Worm (Caenorhabditis elegans) whole organism, mixed stage, embryonic: ENCODE data around the gene lep-2.

Source experiments
- nhr-28 ChIP-seq: fragments of 150-350 bp; optimal IDR thresholded peaks from 2 replicates; lab custom pipeline; 2014; ENCODE audit warnings: missing biosample characterization, missing genetic modification characterization
- snpc-4 ChIP-seq: fragments of 150-350 bp; optimal IDR thresholded peaks from 2 replicates; lab custom pipeline; 2014; ENCODE audit warnings: missing biosample characterization, missing genetic modification characterization
- ztf-11 ChIP-seq: fragments of 150-350 bp; optimal IDR thresholded peaks from 2 replicates; lab custom pipeline; 2014; ENCODE audit warnings: missing biosample characterization, missing genetic modification characterization

DNA sequence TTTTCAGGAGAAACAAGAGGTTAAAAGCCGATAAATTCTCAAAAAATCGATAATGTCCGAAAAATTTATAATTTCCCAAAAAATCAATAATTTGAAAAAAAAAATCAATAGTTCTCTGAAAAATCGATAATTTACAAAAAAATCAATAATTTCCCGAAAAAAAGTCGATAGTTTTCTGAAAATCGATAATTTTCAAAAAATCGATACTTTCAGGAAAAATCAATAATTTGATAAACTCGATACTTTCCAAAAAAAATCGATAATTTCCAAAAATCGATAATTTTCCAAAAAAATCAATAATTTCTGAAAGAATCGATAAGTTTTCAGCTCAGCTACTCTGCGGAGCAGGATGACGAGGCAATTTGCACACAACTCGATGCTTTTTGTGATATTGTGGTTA is 7.6 kb downstream of the lep-2 start:
- no peak for TF ChIP-seq nhr-28 (tag; lab: Kevin White, UChicago)
- no peak for TF ChIP-seq ztf-11 (tag; lab: Kevin White, UChicago)
- TF ChIP-seq snpc-4: no peak
